Worm (Caenorhabditis elegans) whole organism, midembryonic: ENCODE data around the gene C44H9.6.
A peak's percentile ranks its signal among the peaks of the same experiment; 100 is the strongest.

ENCODE experiments used
- T22C8.4 ChIP-seq: fragments of 200-800 bp; sonication (Bioruptor generic); IDR thresholded peaks from 2 replicates; pipeline ENCODE4 v1.3.6; 2022; ENCODE audit warnings: missing genetic modification characterization, missing compliant biosample characterization
- cog-1 ChIP-seq: sonication (generic microtip); optimal IDR thresholded peaks from 2 replicates; lab custom pipeline; 2016; ENCODE audit warnings: missing genetic modification characterization, missing compliant biosample characterization
- flt-1 ChIP-seq: fragments of 200-800 bp; sonication (Bioruptor generic); IDR thresholded peaks from 2 replicates; pipeline ENCODE4 v1.3.6; 2022; ENCODE audit warnings: missing genetic modification characterization, missing compliant biosample characterization
- klf-2 ChIP-seq: fragments of 200-800 bp; sonication (Bioruptor generic); conservative IDR thresholded peaks from 2 replicates; pipeline ENCODE4 v1.3.6; 2022; ENCODE audit warnings: missing genetic modification reagents, missing genetic modification characterization, missing compliant biosample characterization
- med-1 ChIP-seq: sonication (generic microtip); optimal IDR thresholded peaks from 2 replicates; lab custom pipeline; 2017; ENCODE audit warnings: missing genetic modification characterization, mild to moderate bottlenecking, missing compliant biosample characterization, antibody characterized with exemption, missing genetic modification reagents; ENCODE audit not compliant: insufficient read depth
- ref-1 ChIP-seq: fragments of 200-800 bp; sonication (Bioruptor generic); conservative IDR thresholded peaks from 2 replicates; pipeline ENCODE4 v1.3.6; 2022; ENCODE audit warnings: missing genetic modification reagents, missing genetic modification characterization, missing compliant biosample characterization
- tab-1 ChIP-seq: fragments of 200-800 bp; sonication (Bioruptor generic); IDR thresholded peaks from 2 replicates; pipeline ENCODE4 v1.3.6; 2022; ENCODE audit warnings: missing genetic modification characterization, missing compliant biosample characterization
- ztf-23 ChIP-seq: fragments of 200-800 bp; sonication (Bioruptor generic); IDR thresholded peaks from 2 replicates; pipeline ENCODE4 v1.3.6; 2022; ENCODE audit warnings: missing genetic modification reagents, missing genetic modification characterization, missing compliant biosample characterization
- ztf-29 ChIP-seq: fragments of 200-800 bp; sonication (Bioruptor generic); IDR thresholded peaks from 2 replicates; pipeline ENCODE4 v1.3.6; 2022; ENCODE audit warnings: missing genetic modification reagents, missing genetic modification characterization, missing compliant biosample characterization

The C44H9.6 gene

ce11 chrV:12827219-12827618 lies 17.9 kb downstream of the C44H9.6 start, which contains the start of gene ugt-15:
ugt-15 (plus strand) TSS chrV:12827519.
- TF ChIP-seq tab-1 (GFP tag; lab: Robert Waterston, UW), result no peak
- no peak for TF ChIP-seq T22C8.4
- TF ChIP-seq ztf-23 (GFP tag; lab: Robert Waterston, UW), result no peak
- TF ChIP-seq flt-1 (GFP tag; lab: Robert Waterston, UW), result no peak
- TF ChIP-seq ztf-29 (GFP tag; lab: Robert Waterston, UW), result no peak
- TF ChIP-seq cog-1 (tag; lab: Kevin White, UChicago), result no peak
- TF ChIP-seq klf-2 (GFP tag; lab: Robert Waterston, UW), result no peak
- TF ChIP-seq ref-1 (GFP tag; lab: Robert Waterston, UW), result no peak
- TF ChIP-seq med-1 (GFP tag; lab: Kevin White, UChicago), result no peak

DNA sequence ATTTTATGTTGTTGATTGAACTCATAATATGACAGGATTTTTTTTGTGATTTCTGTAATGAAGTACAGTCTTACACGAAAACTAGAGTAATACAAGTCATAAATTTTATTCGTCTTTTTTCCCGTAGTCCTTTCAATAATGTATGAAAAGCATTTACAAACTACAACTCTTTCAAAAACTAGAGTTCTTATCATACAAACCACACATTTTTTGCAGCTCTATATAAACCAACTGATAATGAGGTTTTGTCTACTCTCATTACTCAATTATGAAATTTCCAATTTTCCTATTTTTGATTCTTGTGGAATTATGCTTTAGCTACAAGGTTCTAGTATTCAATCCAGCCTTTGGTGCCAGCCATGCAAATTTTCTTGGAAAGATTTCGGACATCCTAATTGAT lies 20.4 kb downstream of the C44H9.6 start, which contains the start of gene ugt-16:
Gene ugt-16 (plus strand): TSS at position 248 of the 400 bp plus-strand sequence.
- no peak for TF ChIP-seq klf-2 (GFP tag; lab: Robert Waterston, UW)
- TF ChIP-seq flt-1 (GFP tag; lab: Robert Waterston, UW), result no peak

DNA sequence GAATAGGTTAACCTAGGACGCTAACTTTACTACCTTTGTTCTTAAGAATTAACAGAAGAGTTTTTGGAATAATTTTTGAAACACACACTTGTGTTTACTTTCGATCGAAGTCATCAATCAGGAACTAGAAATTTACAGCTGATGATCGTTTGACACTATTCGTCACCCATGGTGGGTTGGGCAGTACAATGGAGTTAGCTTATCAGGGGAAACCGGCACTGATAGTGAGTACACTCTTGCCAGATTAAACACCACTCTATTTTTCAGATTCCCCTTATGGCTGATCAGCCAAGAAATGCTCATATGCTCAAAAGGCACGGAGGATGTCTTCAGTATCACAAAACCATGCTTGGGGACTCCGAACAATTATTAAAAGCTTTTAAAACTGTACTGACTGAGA lies 23.1 kb downstream of the C44H9.6 start:
- TF ChIP-seq cog-1 (tag; lab: Kevin White, UChicago) (no peak), T22C8.4 (no peak), klf-2 (GFP tag; lab: Robert Waterston, UW) (no peak), flt-1 (GFP tag; lab: Robert Waterston, UW) (no peak), ztf-29 (GFP tag; lab: Robert Waterston, UW) (no peak), tab-1 (GFP tag; lab: Robert Waterston, UW) (no peak), med-1 (GFP tag; lab: Kevin White, UChicago) (no peak), ref-1 (GFP tag; lab: Robert Waterston, UW) (no peak), ztf-23 (GFP tag; lab: Robert Waterston, UW) (no peak)

DNA sequence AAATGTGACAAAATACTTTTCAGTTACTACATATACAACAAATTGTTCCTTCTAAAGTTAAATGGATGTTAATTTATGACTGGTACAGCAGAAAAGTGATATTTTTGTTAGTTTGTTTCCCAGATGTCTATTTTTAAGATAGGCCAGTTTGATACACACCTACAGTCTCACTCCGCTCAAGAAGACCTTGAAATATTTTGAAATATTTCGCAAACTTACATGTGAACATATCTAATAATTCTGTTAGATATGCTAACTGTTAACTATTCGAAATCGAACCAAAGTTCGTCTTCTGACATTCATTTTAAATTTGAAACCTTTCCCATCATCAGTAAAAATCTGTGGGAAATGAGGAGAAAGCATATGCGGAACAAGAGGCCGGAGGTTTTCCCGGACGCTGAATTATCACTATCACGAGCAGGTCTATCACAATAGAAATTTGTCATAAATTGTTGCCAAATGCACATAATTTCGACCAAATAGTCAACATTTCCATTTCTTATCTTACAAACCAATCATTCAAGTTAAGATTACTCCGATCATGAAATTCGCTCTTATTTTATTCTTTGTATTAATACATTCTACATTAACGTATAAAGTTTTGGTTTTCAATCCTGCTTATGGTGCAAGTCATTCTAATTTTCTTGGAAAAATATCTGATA lies 25.2 kb downstream of the C44H9.6 start, which contains the start of the genes ZC443.4 and ugt-18:
Gene ZC443.4 (minus strand): TSS at position 95 of the 662 bp plus-strand sequence.
Gene ugt-18 (plus strand): TSS at position 469 of the 662 bp plus-strand sequence.
- TF ChIP-seq klf-2 (GFP tag; lab: Robert Waterston, UW), result no peak
- no peak for TF ChIP-seq med-1 (GFP tag; lab: Kevin White, UChicago)
- TF ChIP-seq ztf-29 (GFP tag; lab: Robert Waterston, UW), result no peak
- no peak for TF ChIP-seq T22C8.4
- no peak for TF ChIP-seq ref-1 (GFP tag; lab: Robert Waterston, UW)
- no peak for TF ChIP-seq tab-1 (GFP tag; lab: Robert Waterston, UW)
- no peak for TF ChIP-seq ztf-23 (GFP tag; lab: Robert Waterston, UW)
- no peak for TF ChIP-seq cog-1 (tag; lab: Kevin White, UChicago)
- TF ChIP-seq flt-1 (GFP tag; lab: Robert Waterston, UW), result no peak

- TF ChIP-seq flt-1 (GFP tag; lab: Robert Waterston, UW) (no peak), klf-2 (GFP tag; lab: Robert Waterston, UW) (no peak), tab-1 (GFP tag; lab: Robert Waterston, UW) (no peak), cog-1 (tag; lab: Kevin White, UChicago) (no peak), med-1 (GFP tag; lab: Kevin White, UChicago) (no peak), ref-1 (GFP tag; lab: Robert Waterston, UW) (no peak), ztf-23 (GFP tag; lab: Robert Waterston, UW) (no peak), ztf-29 (GFP tag; lab: Robert Waterston, UW) (no peak), T22C8.4 (no peak)
These were observed 26.0 kb downstream of the C44H9.6 start for ce11 chrV:12819155-12819554.

- TF ChIP-seq ztf-29 (GFP tag; lab: Robert Waterston, UW) (no peak), ref-1 (GFP tag; lab: Robert Waterston, UW) (no peak)
These were observed 26.7 kb downstream of the C44H9.6 start for ce11 chrV:12818486-12818885.

DNA sequence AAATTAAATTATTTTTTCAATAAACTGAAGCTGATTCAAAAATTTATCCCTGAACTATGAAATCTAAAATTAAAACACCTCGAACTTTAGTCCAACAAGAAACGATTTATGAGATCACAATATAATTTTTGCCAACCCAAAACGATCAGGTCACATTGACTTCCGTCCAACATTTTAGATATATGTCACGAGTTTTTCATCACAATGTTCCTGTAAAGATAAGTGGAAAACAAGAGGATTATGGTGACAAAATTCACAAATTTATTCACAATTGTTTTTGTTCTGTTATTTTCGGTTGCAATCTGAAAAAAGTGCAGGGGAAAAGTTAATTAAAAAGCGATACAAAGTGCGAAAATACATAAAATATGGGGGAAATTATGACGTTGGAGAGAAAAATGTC lies 28.5 kb downstream of the C44H9.6 start:
- TF ChIP-seq T22C8.4, result no peak
- no peak for TF ChIP-seq tab-1 (GFP tag; lab: Robert Waterston, UW)
- no peak for TF ChIP-seq ref-1 (GFP tag; lab: Robert Waterston, UW)
- no peak for TF ChIP-seq cog-1 (tag; lab: Kevin White, UChicago)
- no peak for TF ChIP-seq med-1 (GFP tag; lab: Kevin White, UChicago)
- no peak for TF ChIP-seq flt-1 (GFP tag; lab: Robert Waterston, UW)
- TF ChIP-seq ztf-29 (GFP tag; lab: Robert Waterston, UW), result no peak
- no peak for TF ChIP-seq klf-2 (GFP tag; lab: Robert Waterston, UW)
- no peak for TF ChIP-seq ztf-23 (GFP tag; lab: Robert Waterston, UW)

ce11 chrV:12815386-12815785 lies 29.8 kb downstream of the C44H9.6 start:
- TF ChIP-seq ztf-29 (GFP tag; lab: Robert Waterston, UW) (no peak), med-1 (GFP tag; lab: Kevin White, UChicago) (no peak), ref-1 (GFP tag; lab: Robert Waterston, UW) (no peak), tab-1 (GFP tag; lab: Robert Waterston, UW) (no peak), klf-2 (GFP tag; lab: Robert Waterston, UW) (no peak), flt-1 (GFP tag; lab: Robert Waterston, UW) (no peak), cog-1 (tag; lab: Kevin White, UChicago) (no peak), ztf-23 (GFP tag; lab: Robert Waterston, UW) (no peak), T22C8.4 (no peak)

ce11 chrV:12814481-12814882 lies 30.7 kb downstream of the C44H9.6 start:
- TF ChIP-seq cog-1 (tag; lab: Kevin White, UChicago), result peak; percentile 71
- TF ChIP-seq ztf-29 (GFP tag; lab: Robert Waterston, UW), result peak; percentile 64; the same call in 1 of the 2 replicates
- no peak for TF ChIP-seq ref-1 (GFP tag; lab: Robert Waterston, UW)
- TF ChIP-seq tab-1 (GFP tag; lab: Robert Waterston, UW), result 0 out of 2 replicates have a peak, but pooled peaks have one; percentile 39
- TF ChIP-seq ztf-23 (GFP tag; lab: Robert Waterston, UW), result 0 out of 2 replicates have a peak, but pooled peaks have one; percentile 54
- TF ChIP-seq flt-1 (GFP tag; lab: Robert Waterston, UW), result 0 out of 2 replicates have a peak, but pooled peaks have one; percentile 45
- TF ChIP-seq klf-2 (GFP tag; lab: Robert Waterston, UW), result no peak
- TF ChIP-seq med-1 (GFP tag; lab: Kevin White, UChicago), result no peak
- no peak for TF ChIP-seq T22C8.4
